Fruit fly (Drosophila melanogaster): ENCODE data around the gene CG32373.

CG32373 gene

dm6 chr3L:7805336-7805803 is 155.0 kb downstream of the CG32373 start:
- TF ChIP-seq sage (GFP tag; optimal IDR thresholded peaks at IDR 0.05), result peak; percentile 77
- TF ChIP-seq CG32264 (GFP tag; optimal IDR thresholded peaks at IDR 0.05), result peak; percentile 43
- no peak for TF ChIP-seq Hnf4 (GFP tag; optimal IDR thresholded peaks at IDR 0.05)
- TF ChIP-seq CG9705 (GFP tag; optimal IDR thresholded peaks at IDR 0.05), result peak; percentile 12
- no peak for TF ChIP-seq jim (GFP tag; optimal IDR thresholded peaks at IDR 0.05)
- TF ChIP-seq ey (GFP tag; optimal IDR thresholded peaks at IDR 0.05), result no peak
- peak; percentile 31 to 67 for TF ChIP-seq dl (GFP tag; optimal IDR thresholded peaks at IDR 0.05; ENCODE audit: insufficient read depth in 1 of 2, partially characterized antibody in 2 of 2)
- TF ChIP-seq N (GFP tag; optimal IDR thresholded peaks at IDR 0.05), result no peak
- no peak for TF ChIP-seq h (GFP tag; optimal IDR thresholded peaks at IDR 0.05)
- TF ChIP-seq foxo (GFP tag; optimal IDR thresholded peaks at IDR 0.05), result peak in 1 of 2 experiments; percentile 77
- no peak for TF ChIP-seq rgr (GFP tag; optimal IDR thresholded peaks at IDR 0.05)
- no peak for TF ChIP-seq Hr78 (GFP tag; optimal IDR thresholded peaks at IDR 0.05)
- no peak for TF ChIP-seq br (GFP tag; optimal IDR thresholded peaks at IDR 0.05)
- TF ChIP-seq Jra (GFP tag; optimal IDR thresholded peaks at IDR 0.05), result no peak
- TF ChIP-seq psq (GFP tag; optimal IDR thresholded peaks at IDR 0.05), result peak; percentile 43
- TF ChIP-seq Dif (GFP tag; optimal IDR thresholded peaks at IDR 0.05; ENCODE audit: partially characterized antibody), result peak; percentile 49
- TF ChIP-seq usp (GFP tag; optimal IDR thresholded peaks at IDR 0.05), result no peak
- TF ChIP-seq Vsx2 (GFP tag; optimal IDR thresholded peaks at IDR 0.05; ENCODE audit: partially characterized antibody), result peak; percentile 46
- no peak for TF ChIP-seq GATAd (GFP tag; optimal IDR thresholded peaks at IDR 0.05)
- TF ChIP-seq sv (GFP tag; optimal IDR thresholded peaks at IDR 0.05), result no peak
- TF ChIP-seq tai (GFP tag; optimal IDR thresholded peaks at IDR 0.05), result peak; percentile 37
- TF ChIP-seq dsf (GFP tag; optimal IDR thresholded peaks at IDR 0.05; ENCODE audit: borderline replicate concordance), result no peak
- peak; percentile 77 for TF ChIP-seq brk (GFP tag; optimal IDR thresholded peaks at IDR 0.05)
- no peak for TF ChIP-seq Dfd (GFP tag; optimal IDR thresholded peaks at IDR 0.05)
- TF ChIP-seq woc (GFP tag; optimal IDR thresholded peaks at IDR 0.05), result peak; percentile 15
- TF ChIP-seq fru (GFP tag; optimal IDR thresholded peaks at IDR 0.05), result peak; percentile 85
- no peak for TF ChIP-seq Hr83 (GFP tag; optimal IDR thresholded peaks at IDR 0.05; ENCODE audit: poor library complexity, severe bottlenecking)
- peak; percentile 4 for TF ChIP-seq Rel (GFP tag; optimal IDR thresholded peaks at IDR 0.05)
- peak; percentile 10 for TF ChIP-seq Rel (tag; optimal IDR thresholded peaks at IDR 0.05)
- peak; percentile 45 for TF ChIP-seq Sp1 (GFP tag; optimal IDR thresholded peaks at IDR 0.05)
- peak; percentile 91 for TF ChIP-seq CrebA (GFP tag; optimal IDR thresholded peaks at IDR 0.05; ENCODE audit: borderline replicate concordance)

dm6 chr3L:7806503-7807216 is 156.3 kb downstream of the CG32373 start:
- TF ChIP-seq usp (GFP tag; optimal IDR thresholded peaks at IDR 0.05) (no peak), sage (GFP tag; optimal IDR thresholded peaks at IDR 0.05) (no peak), lola (GFP tag; optimal IDR thresholded peaks at IDR 0.05) (no peak), GATAd (GFP tag; optimal IDR thresholded peaks at IDR 0.05) (no peak), Hnf4 (GFP tag; optimal IDR thresholded peaks at IDR 0.05) (no peak), Myc (optimal IDR thresholded peaks at IDR 0.05) (no peak)

dm6 chr3L:7807552-7808402 is 157.4 kb downstream of the CG32373 start:
- no peak for TF ChIP-seq rgr (GFP tag; optimal IDR thresholded peaks at IDR 0.05)
- no peak for TF ChIP-seq jim (GFP tag; optimal IDR thresholded peaks at IDR 0.05)
- TF ChIP-seq psq (GFP tag; optimal IDR thresholded peaks at IDR 0.05), result no peak
- no peak for TF ChIP-seq OdsH (GFP tag; optimal IDR thresholded peaks at IDR 0.05)

Data from whole organism, wandering third instar larva.